Worm (Caenorhabditis elegans) whole organism, L4/young adult: ENCODE measurements around the gene T13A10.2.
A peak's percentile ranks its signal among the peaks of the same experiment; 100 is the strongest.
"Not testable (repeated sequence)": the region's sequence is repeated elsewhere in the genome, so short reads cannot be mapped to it uniquely, and the experiment has no call there.

Source experiments
- W03F9.2 ChIP-seq: fragments of 150-350 bp; optimal IDR thresholded peaks from 2 replicates; lab custom pipeline; 2014; ENCODE audit warnings: missing biosample characterization, missing genetic modification characterization
- dao-5 ChIP-seq: sonication (generic microtip); optimal IDR thresholded peaks from 2 replicates; lab custom pipeline; 2016; ENCODE audit warnings: missing genotype, missing genetic modification characterization, moderate library complexity, missing compliant biosample characterization
- him-1 ChIP-seq: sonication (generic microtip); optimal IDR thresholded peaks from 2 replicates; lab custom pipeline; 2016; ENCODE audit warnings: missing genotype, missing genetic modification reagents, missing genetic modification characterization, missing compliant biosample characterization

Gene T13A10.2

ce11 chrIV:6253000-6253399, at the start of gene T13A10.2:
T13A10.2 (plus strand) TSS chrIV:6253300.
- not testable (repeated sequence) for TF ChIP-seq dao-5, him-1, W03F9.2 (tag; lab: Kevin White, UChicago)

- no peak for TF ChIP-seq dao-5 (tag; lab: Kevin White, UChicago)
- peak; percentile 74 for TF ChIP-seq him-1 (tag; lab: Kevin White, UChicago)
- TF ChIP-seq W03F9.2 (tag; lab: Kevin White, UChicago), result peak; percentile 90
Observed at ce11 chrIV:6206294-6206776, 46.8 kb upstream of the T13A10.2 start, which contains the start of gene C49A9.10. C49A9.10 (minus strand) TSS chrIV:6206344.

DNA sequence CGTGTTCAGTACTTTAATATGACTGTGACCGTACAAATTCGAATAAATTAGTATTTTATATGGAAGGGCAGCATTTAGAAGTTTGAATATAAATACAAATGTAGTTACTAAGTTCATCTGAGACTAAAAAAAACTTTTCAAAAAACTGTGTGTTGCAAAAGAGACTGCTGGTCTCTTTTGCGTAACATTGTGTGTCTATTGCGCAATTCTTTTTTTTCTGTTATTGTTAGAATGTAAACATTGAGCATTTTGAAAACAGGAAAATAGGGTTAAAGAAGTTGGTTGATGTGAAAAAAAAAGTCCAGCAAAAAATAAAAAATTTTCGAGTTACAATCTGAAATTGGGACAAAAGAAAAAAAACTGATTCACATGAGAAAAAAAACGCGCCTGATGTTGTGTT, 43.8 kb upstream of the T13A10.2 start:
- TF ChIP-seq dao-5 (tag; lab: Kevin White, UChicago), result no peak

ce11 chrIV:6210574-6210973, 42.5 kb upstream of the T13A10.2 start, which contains the start of the genes ugt-24 and C49A9.6:
ugt-24 (minus strand) TSS chrIV:6210720.
C49A9.6 (plus strand) TSS chrIV:6210936.
- TF ChIP-seq him-1 (tag; lab: Kevin White, UChicago) (no peak), dao-5 (tag; lab: Kevin White, UChicago) (no peak)

DNA sequence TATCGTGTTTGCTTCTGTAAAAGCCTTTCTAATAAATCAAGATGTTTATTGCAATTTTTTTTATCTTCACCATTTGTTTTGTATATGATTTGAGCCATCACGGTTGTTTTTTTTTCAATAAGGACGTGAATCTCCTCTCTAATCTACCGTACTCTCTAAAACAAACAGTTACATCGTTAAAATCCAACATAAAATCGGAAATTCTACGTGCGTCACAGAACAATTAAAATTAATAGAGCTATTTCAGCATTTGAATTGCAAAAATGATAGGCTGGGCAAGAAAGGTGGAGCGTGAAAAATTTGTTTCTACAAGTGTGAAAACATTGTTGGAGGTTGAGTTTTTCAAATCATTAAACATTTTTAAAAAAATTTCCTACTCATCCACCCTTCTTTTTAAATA, 39.7 kb upstream of the T13A10.2 start, which contains the start of gene C49A9.5:
Gene C49A9.5, plus strand, starts transcription at position 271 of the 400 bp plus-strand sequence.
- TF ChIP-seq W03F9.2 (tag; lab: Kevin White, UChicago) (no peak), dao-5 (tag; lab: Kevin White, UChicago) (no peak), him-1 (tag; lab: Kevin White, UChicago) (no peak)

DNA sequence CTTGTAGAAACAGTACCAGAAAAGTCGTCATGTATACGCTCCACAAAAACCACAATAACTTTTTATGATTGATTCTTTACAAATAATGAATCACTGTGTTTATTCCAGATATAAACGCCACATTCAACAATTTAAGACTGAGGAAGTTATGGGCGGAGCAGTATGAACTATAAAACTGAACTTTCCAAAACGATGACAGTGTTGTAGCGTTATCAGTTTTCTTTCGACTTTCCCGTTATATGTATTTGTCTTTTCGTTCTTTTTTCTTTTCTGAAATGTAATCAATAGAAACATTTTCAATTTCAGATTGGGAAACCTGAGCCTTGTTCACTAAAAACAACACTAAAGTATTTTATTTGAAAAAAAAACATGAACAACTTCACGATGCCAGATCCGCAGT, 36.0 kb upstream of the T13A10.2 start, which contains the start of gene C49A9.9:
Gene C49A9.9, plus strand, starts transcription at position 307 of the 400 bp plus-strand sequence.
- TF ChIP-seq dao-5 (tag; lab: Kevin White, UChicago) (no peak), him-1 (tag; lab: Kevin White, UChicago) (no peak), W03F9.2 (tag; lab: Kevin White, UChicago) (no peak)

ce11 chrIV:6217503-6217902, 35.6 kb upstream of the T13A10.2 start:
- TF ChIP-seq W03F9.2 (tag; lab: Kevin White, UChicago) (no peak), dao-5 (tag; lab: Kevin White, UChicago) (no peak), him-1 (tag; lab: Kevin White, UChicago) (no peak)

ce11 chrIV:6219429-6219828, 33.7 kb upstream of the T13A10.2 start, which contains the start of gene C49A9.4:
C49A9.4 (plus strand) TSS chrIV:6219693.
- TF ChIP-seq W03F9.2 (tag; lab: Kevin White, UChicago) (no peak), dao-5 (tag; lab: Kevin White, UChicago) (no peak), him-1 (tag; lab: Kevin White, UChicago) (no peak)

ce11 chrIV:6221878-6222277, 31.2 kb upstream of the T13A10.2 start, which contains the start of gene C49A9.3:
C49A9.3 (plus strand) TSS chrIV:6222089.
- no peak for TF ChIP-seq dao-5 (tag; lab: Kevin White, UChicago)
- TF ChIP-seq W03F9.2 (tag; lab: Kevin White, UChicago), result no peak
- TF ChIP-seq him-1 (tag; lab: Kevin White, UChicago), result no peak

- TF ChIP-seq W03F9.2 (tag; lab: Kevin White, UChicago), result no peak
Observed at ce11 chrIV:6225143-6225542, 28.0 kb upstream of the T13A10.2 start, which contains the start of gene C49A9.2. C49A9.2 (plus strand) TSS chrIV:6225443.

DNA sequence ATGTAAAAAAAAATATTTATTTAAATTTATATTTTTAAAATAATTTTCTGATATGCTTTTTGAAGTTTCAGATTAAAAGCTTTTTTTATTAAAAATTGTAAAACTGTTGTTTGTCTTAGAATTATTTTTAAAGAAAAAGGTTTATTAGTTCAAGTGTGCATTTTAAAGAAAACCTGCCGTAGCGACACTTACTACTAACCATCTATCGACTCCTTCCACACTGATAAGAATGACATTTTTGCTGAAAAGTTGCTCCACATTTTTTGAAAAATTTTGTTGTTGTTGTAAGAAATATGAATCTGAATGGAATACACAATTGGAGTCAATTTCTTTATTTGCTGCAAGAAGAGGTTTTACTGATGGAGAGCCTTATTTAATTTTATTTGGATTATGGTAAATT, 25.1 kb upstream of the T13A10.2 start, which contains the start of gene C49A9.1:
Gene C49A9.1, plus strand, starts transcription at position 217 of the 400 bp plus-strand sequence.
- no peak for TF ChIP-seq him-1 (tag; lab: Kevin White, UChicago)

DNA sequence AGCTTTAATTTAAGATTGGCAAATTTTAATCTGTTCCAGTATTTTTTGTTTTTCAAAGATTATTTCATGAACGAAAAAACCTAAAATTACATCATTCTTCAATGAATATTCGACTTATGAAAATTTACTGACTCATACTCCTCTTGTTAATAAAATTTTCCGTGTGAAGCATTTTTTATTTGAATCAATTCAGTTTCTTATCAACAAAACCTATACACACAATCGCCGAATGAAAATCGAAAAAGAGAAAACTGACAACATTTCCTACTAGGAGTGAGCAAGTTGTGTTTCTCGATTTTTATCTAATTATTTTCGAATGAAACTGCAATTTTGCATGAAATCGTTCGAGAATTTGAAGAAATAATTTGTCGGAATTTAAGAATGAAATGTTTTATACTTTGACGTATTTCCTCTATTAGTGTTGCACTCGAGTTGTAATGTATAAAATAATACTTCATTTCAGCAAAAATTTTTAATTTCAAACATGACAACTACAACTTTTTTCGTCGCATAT, 22.5 kb upstream of the T13A10.2 start, which contains the start of gene F58F9.4:
Gene F58F9.4, plus strand, starts transcription at position 464 of the 514 bp plus-strand sequence.
- TF ChIP-seq him-1 (tag; lab: Kevin White, UChicago) (no peak), dao-5 (tag; lab: Kevin White, UChicago) (no peak), W03F9.2 (tag; lab: Kevin White, UChicago) (no peak)

- TF ChIP-seq him-1 (tag; lab: Kevin White, UChicago), result no peak
- TF ChIP-seq W03F9.2 (tag; lab: Kevin White, UChicago), result no peak
- no peak for TF ChIP-seq dao-5 (tag; lab: Kevin White, UChicago)
Observed at ce11 chrIV:6232769-6233290, 20.3 kb upstream of the T13A10.2 start, which contains the start of gene F58F9.3. F58F9.3 (plus strand) TSS chrIV:6233240.
